Worm (Caenorhabditis elegans) whole organism, L2 larva: Measurements from ENCODE around the gene toh-1.

ENCODE experiments used
- ZK546.5 ChIP-seq: sonication (generic microtip); optimal IDR thresholded peaks from 2 replicates; lab custom pipeline; 2017; ENCODE audit warnings: missing biosample characterization, missing genetic modification characterization
- alr-1 ChIP-seq: fragments of 150-350 bp; optimal IDR thresholded peaks from 2 replicates; lab custom pipeline; 2014; ENCODE audit warnings: missing biosample characterization, missing genetic modification characterization
- ama-1 ChIP-seq: fragments of 150-350 bp; optimal IDR thresholded peaks from 2 replicates; lab custom pipeline; 2018; ENCODE audit warnings: inconsistent platforms
- ceh-16 ChIP-seq: fragments of 150-350 bp; optimal IDR thresholded peaks from 2 replicates; lab custom pipeline; 2014; ENCODE audit warnings: missing biosample characterization, missing genetic modification characterization
- ceh-82 ChIP-seq: fragments of 150-350 bp; optimal IDR thresholded peaks from 2 replicates; lab custom pipeline; 2014; ENCODE audit warnings: missing biosample characterization, missing genetic modification characterization
- lin-11 ChIP-seq: fragments of 150-350 bp; sonication (generic microtip); optimal IDR thresholded peaks from 2 replicates; lab custom pipeline; 2014; ENCODE audit warnings: missing biosample characterization, missing genetic modification characterization, inconsistent platforms, mixed read lengths
- lin-39 ChIP-seq: fragments of 150-350 bp; optimal IDR thresholded peaks from 2 replicates; lab custom pipeline; 2014; ENCODE audit warnings: missing biosample characterization, missing genetic modification reagents, missing genetic modification characterization
- nhr-12 ChIP-seq: fragments of 150-350 bp; optimal IDR thresholded peaks from 2 replicates; lab custom pipeline; 2014; ENCODE audit warnings: missing biosample characterization, missing genetic modification characterization

ce11 chrIII:3790855-3791254 is 18.0 kb downstream of the toh-1 start:
- TF ChIP-seq ceh-82 (tag; lab: Kevin White, UChicago) (no peak), lin-39 (tag; lab: Kevin White, UChicago) (no peak), lin-11 (tag; lab: Kevin White, UChicago) (no peak), alr-1 (tag; lab: Kevin White, UChicago) (no peak), nhr-12 (tag; lab: Kevin White, UChicago) (no peak), ZK546.5 (tag; lab: Kevin White, UChicago) (no peak), ama-1 (lab: Kevin White, UChicago) (no peak), ceh-16 (no peak)
